Fruit fly (Drosophila melanogaster) whole organism: ENCODE data around the gene CG10132.

Source experiments
- CG8478 ChIP-seq: fragments of >200 bp; optimal IDR thresholded peaks from 2 replicates; lab custom pipeline; 2018; ENCODE audit warnings: inconsistent platforms
- Dll ChIP-seq: fragments of >200 bp; optimal IDR thresholded peaks from 2 replicates; lab custom pipeline; 2017
- EcR ChIP-seq, 2 experiments: fragments of >200 bp; optimal IDR thresholded peaks; 2 replicates each; lab custom pipeline; 2017; ENCODE audit warnings: missing biosample characterization in 2 of 2, missing genetic modification characterization in 2 of 2, missing genetic modification reagents in 2 of 2
- pan ChIP-seq: fragments of >200 bp; optimal IDR thresholded peaks from 2 replicates; lab custom pipeline; 2017
- psq ChIP-seq: fragments of >200 bp; optimal IDR thresholded peaks from 2 replicates; lab custom pipeline; 2017
- usp ChIP-seq: fragments of >200 bp; optimal IDR thresholded peaks from 2 replicates; lab custom pipeline; 2017; ENCODE audit warnings: missing biosample characterization, missing genetic modification characterization, mixed read lengths

DNA sequence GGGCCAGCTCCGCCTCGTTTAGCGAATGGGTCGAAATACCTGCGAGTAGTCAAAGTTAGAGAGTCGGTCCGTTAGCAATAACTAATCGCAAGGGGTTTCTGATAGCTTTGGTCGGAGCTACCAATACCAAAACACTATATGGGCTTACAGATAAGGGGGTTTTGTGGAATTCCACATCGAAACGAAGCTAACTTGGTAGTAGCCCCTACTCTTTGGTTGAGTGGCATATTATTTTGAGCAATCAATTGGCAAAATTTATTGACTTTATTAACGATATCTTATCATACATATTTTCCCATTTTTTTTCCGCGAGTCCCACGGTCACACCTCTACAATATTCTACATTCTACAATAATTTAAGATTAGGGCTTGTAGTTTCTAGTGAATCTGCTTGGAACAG lies 12.3 kb upstream of the CG10132 start:
- no peak for TF ChIP-seq psq (lab: Kevin White, UChicago)
- TF ChIP-seq CG8478 (lab: Kevin White, UChicago): no peak
- TF ChIP-seq Dll (lab: Kevin White, UChicago): no peak
- no peak for TF ChIP-seq usp (GFP tag; lab: Kevin White, UChicago)
- TF ChIP-seq pan (lab: Kevin White, UChicago): no peak
- no peak for TF ChIP-seq EcR (GFP tag; optimal IDR thresholded peaks at IDR 0.05; lab: Kevin White, UChicago)
